Fruit fly (Drosophila melanogaster) whole organism, embryonic: ENCODE results near the gene asp.
A peak's percentile ranks its signal among the peaks of the same experiment; 100 is the strongest.

ENCODE experiments used
- CG12071 ChIP-seq: fragments of 200-800 bp; sonication (Bioruptor generic); optimal IDR thresholded peaks from 3 replicates; lab custom pipeline; 2018; ENCODE audit warnings: missing biosample characterization, mild to moderate bottlenecking, missing genetic modification characterization
- CG13624 ChIP-seq: fragments of 200-800 bp; sonication (Bioruptor generic); optimal IDR thresholded peaks from 2 replicates; lab custom pipeline; 2016; ENCODE audit warnings: missing biosample characterization, missing genetic modification characterization
- CG15696 ChIP-seq: fragments of 200-800 bp; sonication (Bioruptor generic); optimal IDR thresholded peaks from 2 replicates; lab custom pipeline; 2019; ENCODE audit warnings: missing biosample characterization, mild to moderate bottlenecking, missing genetic modification characterization, moderate library complexity
- CG17912 ChIP-seq: fragments of 200-800 bp; sonication (Bioruptor generic); optimal IDR thresholded peaks from 2 replicates; lab custom pipeline; 2018; ENCODE audit warnings: missing biosample characterization, mild to moderate bottlenecking, missing genetic modification characterization
- CG18599 ChIP-seq: fragments of 200-800 bp; sonication (Bioruptor generic); optimal IDR thresholded peaks from 3 replicates; lab custom pipeline; 2017; ENCODE audit warnings: missing biosample characterization, missing genetic modification characterization, mild to moderate bottlenecking, moderate library complexity, missing genetic modification reagents
- CG2129 ChIP-seq: fragments of 200-800 bp; sonication (Bioruptor generic); IDR thresholded peaks from 2 replicates; pipeline ENCODE4 v1.3.6; 2022; ENCODE audit warnings: missing biosample characterization, missing genetic modification characterization; ENCODE audit not compliant: partially characterized antibody
- CG2875 ChIP-seq: fragments of 200-800 bp; sonication (Bioruptor generic); optimal IDR thresholded peaks from 2 replicates; lab custom pipeline; 2017; ENCODE audit warnings: missing biosample characterization, mild to moderate bottlenecking, missing genetic modification characterization, missing genetic modification reagents
- CG3281 ChIP-seq: fragments of 200-800 bp; sonication (Bioruptor generic); optimal IDR thresholded peaks from 3 replicates; lab custom pipeline; 2017; ENCODE audit warnings: missing biosample characterization, mild to moderate bottlenecking, missing genetic modification characterization
- CG33213 ChIP-seq: fragments of 200-800 bp; sonication (Bioruptor generic); optimal IDR thresholded peaks from 3 replicates; lab custom pipeline; 2016; ENCODE audit warnings: missing biosample characterization, missing genetic modification characterization
- CG34224 ChIP-seq: fragments of 200-800 bp; sonication (Bioruptor generic); IDR thresholded peaks from 3 replicates; pipeline ENCODE4 v1.3.6; 2022; ENCODE audit warnings: missing biosample characterization, missing genetic modification characterization; ENCODE audit not compliant: partially characterized antibody
- CG3995 ChIP-seq: fragments of 200-800 bp; sonication (Bioruptor generic); optimal IDR thresholded peaks from 3 replicates; lab custom pipeline; 2016; ENCODE audit warnings: missing biosample characterization, missing genetic modification characterization
- CG4820 ChIP-seq: fragments of 200-800 bp; sonication (Bioruptor generic); optimal IDR thresholded peaks from 3 replicates; lab custom pipeline; 2016; ENCODE audit warnings: missing biosample characterization, missing genetic modification characterization
- CG5953 ChIP-seq: fragments of 200-800 bp; sonication (Bioruptor generic); IDR thresholded peaks from 2 replicates; pipeline ENCODE4 v1.3.6; 2022; ENCODE audit warnings: missing biosample characterization, missing genetic modification characterization
- CG7357 ChIP-seq: fragments of 200-800 bp; sonication (Bioruptor generic); IDR thresholded peaks from 3 replicates; pipeline ENCODE4 v1.3.6; 2022; ENCODE audit warnings: missing biosample characterization, missing genetic modification characterization
- CG8388 ChIP-seq: fragments of 200-800 bp; sonication (Bioruptor generic); optimal IDR thresholded peaks from 2 replicates; lab custom pipeline; 2019; ENCODE audit warnings: missing biosample characterization, mild to moderate bottlenecking, missing genetic modification characterization, moderate library complexity
- CG9215 ChIP-seq: fragments of 200-800 bp; sonication (Bioruptor generic); IDR thresholded peaks from 2 replicates; pipeline ENCODE4 v1.3.6; 2022; ENCODE audit warnings: missing biosample characterization, missing genetic modification characterization
- Chrac-16 ChIP-seq: fragments of 200-800 bp; sonication (Bioruptor generic); optimal IDR thresholded peaks from 3 replicates; lab custom pipeline; 2016; ENCODE audit warnings: missing biosample characterization, missing genetic modification characterization
- D19B ChIP-seq: fragments of 200-800 bp; sonication (Bioruptor generic); optimal IDR thresholded peaks from 2 replicates; lab custom pipeline; 2017; ENCODE audit warnings: missing biosample characterization, mild to moderate bottlenecking, missing genetic modification characterization
- Fer3 ChIP-seq: fragments of 200-800 bp; sonication (Bioruptor generic); optimal IDR thresholded peaks from 2 replicates; lab custom pipeline; 2018; ENCODE audit warnings: missing biosample characterization, mild to moderate bottlenecking, missing genetic modification characterization, moderate library complexity
- GATAe ChIP-seq: fragments of 200-800 bp; sonication (Bioruptor generic); conservative IDR thresholded peaks from 2 replicates; pipeline ENCODE4 v1.3.6; 2022; ENCODE audit warnings: missing biosample characterization, missing genetic modification characterization
- Gsc ChIP-seq: fragments of 200-800 bp; sonication (Bioruptor generic); IDR thresholded peaks from 2 replicates; pipeline ENCODE4 v1.3.6; 2022; ENCODE audit warnings: missing biosample characterization, missing genetic modification characterization
- HLH3B ChIP-seq: fragments of 200-800 bp; sonication (Bioruptor generic); IDR thresholded peaks from 2 replicates; pipeline ENCODE4 v1.3.6; 2022; ENCODE audit warnings: missing biosample characterization, missing genetic modification characterization
- Hr78 ChIP-seq, 2 experiments: fragments of 200-800 bp in 1 of 2; fragments of >200 bp in 1 of 2; sonication (Bioruptor generic) in 1 of 2; optimal IDR thresholded peaks; 2 replicates each; lab custom pipeline; 2017 to 2019; ENCODE audit warnings: missing biosample characterization in 2 of 2, missing genetic modification characterization in 2 of 2, mild to moderate bottlenecking in 1 of 2, moderate library complexity in 1 of 2
- MTF-1 ChIP-seq: fragments of 200-800 bp; sonication (Bioruptor generic); optimal IDR thresholded peaks from 2 replicates; lab custom pipeline; 2018; ENCODE audit warnings: missing biosample characterization, mild to moderate bottlenecking, missing genetic modification characterization, borderline replicate concordance
- Med ChIP-seq: fragments of 200-800 bp; sonication (Bioruptor generic); peaks from one replicate; lab custom pipeline; 2016; ENCODE audit warnings: missing biosample characterization, missing genetic modification characterization, mild to moderate bottlenecking, inconsistent platforms, moderate library complexity
- Neu2 ChIP-seq: fragments of 200-800 bp; sonication (Bioruptor generic); optimal IDR thresholded peaks from 3 replicates; lab custom pipeline; 2016; ENCODE audit warnings: missing biosample characterization, missing genetic modification characterization, borderline replicate concordance
- bowl ChIP-seq: fragments of 200-800 bp; sonication (Bioruptor generic); IDR thresholded peaks from 2 replicates; pipeline ENCODE4 v1.3.6; 2022; ENCODE audit warnings: missing biosample characterization, missing genetic modification characterization
- dmrt99B ChIP-seq: fragments of 200-800 bp; sonication (Bioruptor generic); optimal IDR thresholded peaks from 2 replicates; lab custom pipeline; 2018; ENCODE audit warnings: missing biosample characterization, mild to moderate bottlenecking, missing genetic modification characterization, moderate library complexity
- dpn ChIP-seq, 2 experiments: fragments of 200-800 bp; sonication (Bioruptor generic); optimal IDR thresholded peaks; 3 replicates each; lab custom pipeline; 2016; ENCODE audit warnings: missing biosample characterization in 2 of 2, missing genetic modification characterization in 2 of 2
- ems ChIP-seq: fragments of 200-800 bp; sonication (Bioruptor generic); optimal IDR thresholded peaks from 3 replicates; lab custom pipeline; 2016; ENCODE audit warnings: missing biosample characterization, missing genetic modification characterization
- eve ChIP-seq, 2 experiments: fragments of >200 bp; optimal IDR thresholded peaks; 2 replicates each; lab custom pipeline; 2017; ENCODE audit warnings: missing biosample characterization in 2 of 2, missing genetic modification characterization in 2 of 2
- eyg ChIP-seq: fragments of 200-800 bp; sonication (Bioruptor generic); optimal IDR thresholded peaks from 3 replicates; lab custom pipeline; 2016; ENCODE audit warnings: missing biosample characterization, missing genetic modification characterization
- gcm ChIP-seq: fragments of 200-800 bp; sonication (Bioruptor generic); optimal IDR thresholded peaks from 2 replicates; lab custom pipeline; 2019; ENCODE audit warnings: missing biosample characterization, mild to moderate bottlenecking, missing genetic modification characterization, moderate library complexity
- ham ChIP-seq: fragments of 200-800 bp; sonication (Bioruptor generic); IDR thresholded peaks from 2 replicates; pipeline ENCODE4 v1.3.6; 2022; ENCODE audit warnings: missing biosample characterization, missing genetic modification characterization
- knrl ChIP-seq: fragments of 200-800 bp; sonication (Bioruptor generic); IDR thresholded peaks from 3 replicates; pipeline ENCODE4 v1.3.6; 2022; ENCODE audit warnings: missing biosample characterization, missing genetic modification characterization; ENCODE audit not compliant: partially characterized antibody
- nmo ChIP-seq: fragments of 200-800 bp; sonication (Bioruptor generic); optimal IDR thresholded peaks from 2 replicates; lab custom pipeline; 2018; ENCODE audit warnings: missing biosample characterization, mild to moderate bottlenecking, missing genetic modification characterization, moderate library complexity
- pan ChIP-seq, 4 experiments: fragments of >200 bp in 3 of 4; fragments of 200-800 bp in 1 of 4; sonication (Bioruptor generic) in 1 of 4; optimal IDR thresholded peaks in 3 of 4; IDR thresholded peaks in 1 of 4; 2 replicates each; pipeline versions ENCODE4 v1.3.6 to Lab custom; 2017 to 2022; ENCODE audit warnings: missing biosample characterization in 2 of 4, missing genetic modification characterization in 2 of 4, mixed read lengths in 1 of 4
- pros ChIP-seq: fragments of 200-800 bp; sonication (Bioruptor generic); optimal IDR thresholded peaks from 3 replicates; lab custom pipeline; 2019; ENCODE audit warnings: missing biosample characterization, mild to moderate bottlenecking, missing genetic modification characterization, moderate library complexity
- pum ChIP-seq: fragments of 200-800 bp; sonication (Bioruptor generic); optimal IDR thresholded peaks from 2 replicates; lab custom pipeline; 2016; ENCODE audit warnings: missing biosample characterization, missing genetic modification characterization
- repo ChIP-seq: fragments of 200-800 bp; sonication (Bioruptor generic); optimal IDR thresholded peaks from 2 replicates; lab custom pipeline; 2016; ENCODE audit warnings: missing biosample characterization, missing genetic modification characterization
- salm ChIP-seq: fragments of 200-800 bp; sonication (Bioruptor generic); optimal IDR thresholded peaks from 2 replicates; lab custom pipeline; 2018; ENCODE audit warnings: missing biosample characterization, mild to moderate bottlenecking, missing genetic modification characterization
- shn ChIP-seq: fragments of 200-800 bp; sonication (Bioruptor generic); optimal IDR thresholded peaks from 3 replicates; lab custom pipeline; 2016; ENCODE audit warnings: missing biosample characterization, missing genetic modification characterization
- sim ChIP-seq: fragments of 200-800 bp; sonication (Bioruptor generic); IDR thresholded peaks from 2 replicates; pipeline ENCODE4 v1.3.6; 2022; ENCODE audit warnings: missing biosample characterization, missing genetic modification characterization
- sima ChIP-seq: fragments of 200-800 bp; sonication (Bioruptor generic); optimal IDR thresholded peaks from 2 replicates; lab custom pipeline; 2016; ENCODE audit warnings: missing biosample characterization, missing genetic modification characterization
- ssp ChIP-seq: fragments of 200-800 bp; sonication (Bioruptor generic); IDR thresholded peaks from 2 replicates; pipeline ENCODE4 v1.3.6; 2022; ENCODE audit warnings: missing biosample characterization, missing genetic modification characterization
- tgo ChIP-seq: fragments of 200-800 bp; sonication (Bioruptor generic); IDR thresholded peaks from 3 replicates; pipeline ENCODE4 v1.3.6; 2022; ENCODE audit warnings: missing biosample characterization, missing genetic modification characterization
- tll ChIP-seq, 2 experiments: fragments of 200-800 bp in 1 of 2; fragments of >200 bp in 1 of 2; sonication (Bioruptor generic) in 1 of 2; optimal IDR thresholded peaks; 2 replicates each; lab custom pipeline; 2017 to 2019; ENCODE audit warnings: missing biosample characterization in 2 of 2, missing genetic modification characterization in 2 of 2, mild to moderate bottlenecking in 1 of 2, moderate library complexity in 1 of 2
- ttk ChIP-seq: fragments of 200-800 bp; sonication (Bioruptor generic); IDR thresholded peaks from 2 replicates; pipeline ENCODE4 v2.1.2; 2022; ENCODE audit warnings: missing biosample characterization, missing genetic modification characterization
- unc-4 ChIP-seq: fragments of 200-800 bp; sonication (Bioruptor generic); IDR thresholded peaks from 2 replicates; pipeline ENCODE4 v1.3.6; 2022; ENCODE audit warnings: missing biosample characterization, missing genetic modification characterization; ENCODE audit not compliant: partially characterized antibody
- wek ChIP-seq: fragments of 200-800 bp; sonication (Bioruptor generic); optimal IDR thresholded peaks from 3 replicates; lab custom pipeline; 2018; ENCODE audit warnings: missing biosample characterization, mild to moderate bottlenecking, missing genetic modification characterization, moderate library complexity

asp gene

dm6 chr3R:24753561-24754027 lies at the start of gene asp (continued):
- TF ChIP-seq Chrac-16 (GFP tag; lab: Kevin White, UChicago) (peak; percentile 27), CG18599 (GFP tag; lab: Kevin White, UChicago) (no peak), CG8388 (GFP tag; lab: Kevin White, UChicago) (no peak), CG2129 (GFP tag; lab: Robert Waterston, UW) (peak; percentile 63), tgo (peak; percentile 21; the same call in 1 of the 3 replicates), MTF-1 (GFP tag; lab: Kevin White, UChicago) (no peak), knrl (GFP tag; lab: Robert Waterston, UW) (peak; percentile 82), CG34224 (GFP tag; lab: Robert Waterston, UW) (peak; percentile 86), CG15696 (no peak), sima (GFP tag; lab: Kevin White, UChicago) (no peak), repo (GFP tag; lab: Kevin White, UChicago) (no peak), tll (GFP tag; optimal IDR thresholded peaks at IDR 0.05; lab: Kevin White, UChicago) (no peak), dpn (GFP tag; optimal IDR thresholded peaks at IDR 0.05; lab: Kevin White, UChicago) (no peak), sim (GFP tag; lab: Robert Waterston, UW) (no peak), Neu2 (no peak), CG7357 (GFP tag; lab: Robert Waterston, UW) (peak; percentile 81), pros (GFP tag; lab: Kevin White, UChicago) (no peak), eyg (GFP tag; lab: Kevin White, UChicago) (no peak), CG13624 (GFP tag; lab: Kevin White, UChicago) (no peak), CG4820 (GFP tag; lab: Kevin White, UChicago) (no peak), eve (GFP tag; optimal IDR thresholded peaks at IDR 0.05; lab: Kevin White, UChicago) (no peak), ttk (GFP tag; lab: Robert Waterston, UW) (no peak), unc-4 (peak; percentile 76), salm (no peak), dmrt99B (tag; lab: Kevin White, UChicago) (no peak), D19B (GFP tag; lab: Kevin White, UChicago) (no peak), ssp (GFP tag; lab: Robert Waterston, UW) (peak; percentile 80), shn (GFP tag; lab: Kevin White, UChicago) (no peak), ham (GFP tag; lab: Robert Waterston, UW) (no peak), CG5953 (GFP tag; lab: Robert Waterston, UW) (no peak), pum (GFP tag; lab: Kevin White, UChicago) (no peak), Hr78 (GFP tag; optimal IDR thresholded peaks at IDR 0.05; lab: Kevin White, UChicago) (no peak), CG12071 (GFP tag; lab: Kevin White, UChicago) (no peak), bowl (GFP tag; lab: Robert Waterston, UW) (no peak), CG9215 (GFP tag; lab: Robert Waterston, UW) (no peak), Gsc (no peak), CG2875 (no peak), ems (peak; percentile 24), CG33213 (GFP tag; lab: Kevin White, UChicago) (no peak), nmo (GFP tag; lab: Kevin White, UChicago) (peak; percentile 54), HLH3B (no peak), pan (optimal IDR thresholded peaks at IDR 0.05; lab: Kevin White, UChicago) (no peak), pan (GFP tag; optimal IDR thresholded peaks at IDR 0.05 in 1 of 2, IDR thresholded peaks at IDR 0.05 in 1 of 2) (no peak), Med (GFP tag; lab: Kevin White, UChicago) (peak; percentile 33), CG17912 (no peak), Fer3 (tag; lab: Kevin White, UChicago) (no peak), wek (peak; percentile 97), CG3281 (GFP tag; lab: Kevin White, UChicago) (no peak), gcm (no peak), GATAe (no peak), CG3995 (GFP tag; lab: Kevin White, UChicago) (no peak)
